Worm (Caenorhabditis elegans) whole organism, early embryonic: ENCODE measurements around the gene F46C3.2.

Source experiments
- B0310.2 ChIP-seq: sonication (generic microtip); optimal IDR thresholded peaks from 2 replicates; lab custom pipeline; 2016; ENCODE audit warnings: mild to moderate bottlenecking, missing genetic modification characterization, missing compliant biosample characterization
- ama-1 ChIP-seq: fragments of 150-350 bp; optimal IDR thresholded peaks from 2 replicates; lab custom pipeline; 2014
- ets-7 ChIP-seq: sonication (generic microtip); optimal IDR thresholded peaks from 2 replicates; lab custom pipeline; 2016; ENCODE audit warnings: missing genotype, missing genetic modification characterization, missing compliant biosample characterization
- tbx-11 ChIP-seq: fragments of 200-800 bp; sonication (Bioruptor generic); IDR thresholded peaks from 2 replicates; pipeline ENCODE4 v1.3.6; 2022; ENCODE audit warnings: missing genetic modification characterization, missing compliant biosample characterization

DNA sequence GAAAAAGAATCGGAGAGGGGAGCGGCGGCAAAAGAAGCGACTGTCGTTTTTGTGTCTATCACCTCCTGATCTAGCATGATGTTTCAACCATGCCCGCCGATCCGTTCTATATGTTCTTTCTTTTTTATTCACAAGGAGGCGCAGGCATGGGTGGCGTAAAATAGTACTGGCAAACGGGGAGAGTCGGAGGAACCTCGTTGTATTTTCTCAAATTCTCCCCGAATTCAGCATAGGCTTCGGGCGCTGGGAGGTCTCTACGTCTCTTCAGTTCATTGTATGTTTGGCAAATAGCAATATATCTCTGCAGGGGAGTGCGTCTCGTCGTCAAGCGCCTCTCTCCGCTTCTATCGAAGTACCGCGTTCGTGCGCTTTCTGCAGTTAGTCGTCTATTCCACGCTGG is 46.6 kb upstream of the F46C3.2 start, which contains the start of gene lin-14:
- TF ChIP-seq ets-7 (tag; lab: Kevin White, UChicago), result no peak
- TF ChIP-seq tbx-11 (GFP tag; lab: Robert Waterston, UW), result no peak
- TF ChIP-seq ama-1 (lab: Kevin White, UChicago), result no peak
- TF ChIP-seq B0310.2 (tag; lab: Kevin White, UChicago), result no peak
